Fruit fly (Drosophila melanogaster): ENCODE data around the gene CG2218.

The CG2218 gene

DNA sequence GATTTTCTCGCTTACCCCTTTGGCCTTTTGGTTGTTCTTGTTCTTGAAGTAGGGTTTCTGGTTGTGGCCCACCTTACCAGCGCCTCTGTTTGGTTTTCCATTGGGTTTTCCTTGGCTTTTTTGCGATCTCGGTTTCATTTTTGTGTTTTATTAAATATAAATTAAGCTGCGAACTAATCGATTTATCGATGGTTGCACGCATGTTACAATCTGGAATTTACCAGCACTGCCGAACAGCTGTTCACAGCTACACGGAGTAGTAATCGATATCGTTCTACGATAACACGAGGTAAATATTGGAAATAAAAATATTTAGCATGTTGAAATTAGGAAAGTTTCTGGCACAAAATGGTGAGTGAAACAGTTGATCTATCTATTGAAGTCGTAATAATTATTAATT lies 4.4 kb downstream of the CG2218 start, which contains the start of the genes CG15535 and mRpS18C (continued):
- TF ChIP-seq CG16813 (GFP tag; IDR thresholded peaks at IDR 0.05; ENCODE audit: partially characterized antibody) (peak; percentile 76), psq (GFP tag; optimal IDR thresholded peaks at IDR 0.05) (no peak), CG18476 (GFP tag; optimal IDR thresholded peaks at IDR 0.05) (no peak), Lpt (GFP tag; optimal IDR thresholded peaks at IDR 0.05) (no peak), CG13624 (GFP tag; optimal IDR thresholded peaks at IDR 0.05) (peak; percentile 26), PHDP (tag; optimal IDR thresholded peaks at IDR 0.05) (no peak), Lim3 (GFP tag; IDR thresholded peaks at IDR 0.05) (no peak), wdn (GFP tag; IDR thresholded peaks at IDR 0.05) (no peak), Abd-B (GFP tag; optimal IDR thresholded peaks at IDR 0.05) (no peak), CG5953 (GFP tag; IDR thresholded peaks at IDR 0.05) (no peak), sima (GFP tag; optimal IDR thresholded peaks at IDR 0.05) (no peak), tin (GFP tag; optimal IDR thresholded peaks at IDR 0.05) (no peak), CG10543 (GFP tag; optimal IDR thresholded peaks at IDR 0.05) (no peak), seq (GFP tag; IDR thresholded peaks at IDR 0.05) (no peak), Dip3 (GFP tag; optimal IDR thresholded peaks at IDR 0.05) (no peak), BtbVII (GFP tag; optimal IDR thresholded peaks at IDR 0.05) (no peak), BEAF-32 (GFP tag; optimal IDR thresholded peaks at IDR 0.05) (peak; percentile 77), Scr (GFP tag; IDR thresholded peaks at IDR 0.05; ENCODE audit: partially characterized antibody) (peak; percentile 75), HmgD (GFP tag; optimal IDR thresholded peaks at IDR 0.05) (no peak), CG6272 (GFP tag; IDR thresholded peaks at IDR 0.05) (no peak), Mrtf (GFP tag; IDR thresholded peaks at IDR 0.05) (no peak), CG17328 (GFP tag; IDR thresholded peaks at IDR 0.05) (no peak), Fer3 (tag; optimal IDR thresholded peaks at IDR 0.05) (no peak), Antp (GFP tag; optimal IDR thresholded peaks at IDR 0.05) (no peak), CG31224 (GFP tag; IDR thresholded peaks at IDR 0.05) (no peak), mirr (GFP tag; optimal IDR thresholded peaks at IDR 0.05) (no peak), en (GFP tag; optimal IDR thresholded peaks at IDR 0.05) (no peak), CG17829 (tag; optimal IDR thresholded peaks at IDR 0.05) (peak; percentile 31), ken (GFP tag; IDR thresholded peaks at IDR 0.05) (no peak), CG1233 (GFP tag; optimal IDR thresholded peaks at IDR 0.05) (no peak), CG13296 (GFP tag; optimal IDR thresholded peaks at IDR 0.05) (no peak), Oaz (GFP tag; IDR thresholded peaks at IDR 0.05) (no peak), kay (GFP tag; optimal IDR thresholded peaks at IDR 0.05) (no peak), H2.0 (GFP tag; IDR thresholded peaks at IDR 0.05) (no peak), CTCF (GFP tag; optimal IDR thresholded peaks at IDR 0.05) (peak; percentile 71), CG7745 (tag; optimal IDR thresholded peaks at IDR 0.05) (no peak), schlank (tag; optimal IDR thresholded peaks at IDR 0.05) (no peak), MTF-1 (GFP tag; optimal IDR thresholded peaks at IDR 0.05; ENCODE audit: borderline replicate concordance) (peak; percentile 11), CG7963 (GFP tag; IDR thresholded peaks at IDR 0.05; ENCODE audit: partially characterized antibody) (peak; percentile 76), TFAM (GFP tag; optimal IDR thresholded peaks at IDR 0.05) (no peak), mam (GFP tag; optimal IDR thresholded peaks at IDR 0.05) (no peak), sc (optimal IDR thresholded peaks at IDR 0.05) (no peak), sc (GFP tag; optimal IDR thresholded peaks at IDR 0.05) (no peak), ase (GFP tag; IDR thresholded peaks at IDR 0.05) (no peak), mld (GFP tag; IDR thresholded peaks at IDR 0.05; ENCODE audit: partially characterized antibody) (peak; percentile 64; the same call in 1 of the 3 replicates), CG11247 (GFP tag; IDR thresholded peaks at IDR 0.05) (no peak), CG2116 (GFP tag; optimal IDR thresholded peaks at IDR 0.05) (peak; percentile 90), row (GFP tag; IDR thresholded peaks at IDR 0.05) (no peak), CG42726 (GFP tag; IDR thresholded peaks at IDR 0.05; ENCODE audit: partially characterized antibody) (no peak; the same call in 1 of the 2 replicates), chm (GFP tag; IDR thresholded peaks at IDR 0.05) (no peak), CG14965 (GFP tag; optimal IDR thresholded peaks at IDR 0.05; ENCODE audit: borderline replicate concordance) (no peak), CG5180 (GFP tag; optimal IDR thresholded peaks at IDR 0.05) (no peak), D19B (GFP tag; optimal IDR thresholded peaks at IDR 0.05) (no peak)
